Worm (Caenorhabditis elegans) whole organism, L4 larva: ENCODE measurements around the gene F28A10.5.
A peak's percentile ranks its signal among the peaks of the same experiment; 100 is the strongest.

Experiments
- F10B5.3 ChIP-seq: sonication (generic microtip); optimal IDR thresholded peaks from 2 replicates; lab custom pipeline; 2016; ENCODE audit warnings: mild to moderate bottlenecking, missing genetic modification characterization, missing compliant biosample characterization
- F37D6.2 ChIP-seq: sonication (generic microtip); optimal IDR thresholded peaks from 2 replicates; lab custom pipeline; 2016; ENCODE audit warnings: mild to moderate bottlenecking, missing genetic modification characterization, missing compliant biosample characterization
- Y105C5A.15 ChIP-seq: fragments of 200-800 bp; sonication (Bioruptor generic); IDR thresholded peaks from 2 replicates; pipeline ENCODE4 v1.3.6; 2022; ENCODE audit warnings: missing genetic modification characterization, missing compliant biosample characterization
- Y48G9A.11 ChIP-seq: fragments of 200-800 bp; sonication (Bioruptor generic); IDR thresholded peaks from 2 replicates; pipeline ENCODE4 v1.3.6; 2022; ENCODE audit warnings: missing genetic modification reagents, missing genetic modification characterization, missing compliant biosample characterization
- Y75B8A.6 ChIP-seq: fragments of 200-800 bp; sonication (Bioruptor generic); IDR thresholded peaks from 2 replicates; pipeline ENCODE4 v1.3.6; 2022; ENCODE audit warnings: missing genetic modification reagents, missing genetic modification characterization, missing compliant biosample characterization
- ZK337.2 ChIP-seq: fragments of 200-800 bp; sonication (Bioruptor generic); IDR thresholded peaks from 2 replicates; pipeline ENCODE4 v1.3.6; 2022; ENCODE audit warnings: missing genetic modification reagents, missing genetic modification characterization, missing compliant biosample characterization
- ZK546.5 ChIP-seq, 2 experiments: sonication (generic microtip); optimal IDR thresholded peaks; 2 replicates each; lab custom pipeline; 2017; ENCODE audit warnings: missing biosample characterization in 2 of 2, missing genetic modification characterization in 2 of 2
- aha-1 ChIP-seq: fragments of 150-350 bp; peaks from one replicate; lab custom pipeline; 2014; ENCODE audit warnings: missing biosample characterization, missing genetic modification characterization
- attf-4 ChIP-seq: sonication (generic microtip); optimal IDR thresholded peaks from 3 replicates; lab custom pipeline; 2017; ENCODE audit warnings: missing biosample characterization, missing genetic modification characterization
- ceh-44 ChIP-seq: fragments of 200-800 bp; sonication (Bioruptor generic); IDR thresholded peaks from 2 replicates; pipeline ENCODE4 v1.3.6; 2022; ENCODE audit warnings: missing genetic modification reagents, missing genetic modification characterization, missing compliant biosample characterization
- ceh-82 ChIP-seq: sonication (generic microtip); optimal IDR thresholded peaks from 2 replicates; lab custom pipeline; 2017; ENCODE audit warnings: missing biosample characterization, missing genetic modification characterization
- cey-2 ChIP-seq: sonication (generic microtip); optimal IDR thresholded peaks from 3 replicates; lab custom pipeline; 2017; ENCODE audit warnings: missing genetic modification characterization, mild to moderate bottlenecking, missing compliant biosample characterization, antibody characterized with exemption, borderline replicate concordance; ENCODE audit not compliant: insufficient read depth
- daf-19 ChIP-seq: fragments of 200-800 bp; sonication (Bioruptor generic); conservative IDR thresholded peaks from 2 replicates; pipeline ENCODE4 v1.3.6; 2022; ENCODE audit warnings: missing genetic modification characterization, missing compliant biosample characterization
- dmd-6 ChIP-seq: fragments of 200-800 bp; sonication (Bioruptor generic); IDR thresholded peaks from 2 replicates; pipeline ENCODE4 v1.3.6; 2022; ENCODE audit warnings: missing genetic modification reagents, missing genetic modification characterization, missing compliant biosample characterization
- duxl-1 ChIP-seq: sonication (generic microtip); optimal IDR thresholded peaks from 2 replicates; lab custom pipeline; 2016; ENCODE audit warnings: mild to moderate bottlenecking, missing genetic modification characterization, moderate library complexity, missing compliant biosample characterization; ENCODE audit not compliant: poor library complexity
- dve-1 ChIP-seq: sonication (generic microtip); optimal IDR thresholded peaks from 2 replicates; lab custom pipeline; 2017; ENCODE audit warnings: antibody characterized with exemption, mild to moderate bottlenecking, missing genetic modification characterization, missing compliant biosample characterization; ENCODE audit not compliant: insufficient read depth
- egl-27 ChIP-seq: sonication (generic microtip); optimal IDR thresholded peaks from 3 replicates; lab custom pipeline; 2017; ENCODE audit warnings: missing biosample characterization, missing genetic modification reagents, missing genetic modification characterization
- egl-43 ChIP-seq: fragments of 200-800 bp; sonication (Bioruptor generic); IDR thresholded peaks from 2 replicates; pipeline ENCODE4 v1.3.6; 2022; ENCODE audit warnings: missing genetic modification reagents, missing genetic modification characterization, missing compliant biosample characterization
- fos-1 ChIP-seq: fragments of 150-350 bp; optimal IDR thresholded peaks from 2 replicates; lab custom pipeline; 2014; ENCODE audit warnings: missing biosample characterization, missing genetic modification characterization
- hif-1 ChIP-seq, 2 experiments: sonication (generic microtip); optimal IDR thresholded peaks; 2 replicates each; lab custom pipeline; 2016 to 2017; ENCODE audit warnings: missing compliant biosample characterization in 2 of 2, missing genetic modification characterization in 2 of 2, missing genetic modification reagents in 2 of 2, missing genotype in 2 of 2, mild to moderate bottlenecking in 1 of 2
- hlh-11 ChIP-seq: fragments of 200-800 bp; sonication (Bioruptor generic); optimal IDR thresholded peaks from 2 replicates; lab custom pipeline; 2018; ENCODE audit warnings: mild to moderate bottlenecking, missing genetic modification characterization, missing compliant biosample characterization
- hlh-30 ChIP-seq: sonication (generic microtip); optimal IDR thresholded peaks from 2 replicates; lab custom pipeline; 2017; ENCODE audit warnings: antibody characterized with exemption, mild to moderate bottlenecking, missing genetic modification characterization, missing compliant biosample characterization; ENCODE audit not compliant: insufficient read depth
- hmg-1.1 ChIP-seq: fragments of 200-800 bp; sonication (Bioruptor generic); IDR thresholded peaks from 2 replicates; pipeline ENCODE4 v1.3.6; 2022; ENCODE audit warnings: missing genetic modification reagents, missing genetic modification characterization, missing compliant biosample characterization
- lin-1 ChIP-seq: fragments of 200-800 bp; sonication (Bioruptor generic); IDR thresholded peaks from 2 replicates; pipeline ENCODE4 v1.3.6; 2022; ENCODE audit warnings: missing genetic modification reagents, missing genetic modification characterization, missing compliant biosample characterization
- lin-15B ChIP-seq: fragments of 150-350 bp; sonication (generic microtip); optimal IDR thresholded peaks from 3 replicates; lab custom pipeline; 2014; ENCODE audit warnings: missing biosample characterization, missing genetic modification characterization
- lin-29 ChIP-seq: fragments of 200-800 bp; sonication (Bioruptor generic); IDR thresholded peaks from 2 replicates; pipeline ENCODE4 v1.3.6; 2022; ENCODE audit warnings: missing genetic modification reagents, missing genetic modification characterization, missing compliant biosample characterization
- lir-3 ChIP-seq: sonication (generic microtip); optimal IDR thresholded peaks from 2 replicates; lab custom pipeline; 2016; ENCODE audit warnings: mild to moderate bottlenecking, missing genetic modification characterization, missing compliant biosample characterization
- madf-5 ChIP-seq, 2 experiments: fragments of 200-800 bp; sonication (Bioruptor generic); IDR thresholded peaks; 2 replicates each; pipeline ENCODE4 v1.3.6; 2022; ENCODE audit warnings: missing compliant biosample characterization in 2 of 2, missing genetic modification characterization in 2 of 2
- mes-2 ChIP-seq: sonication (generic microtip); optimal IDR thresholded peaks from 2 replicates; lab custom pipeline; 2016; ENCODE audit warnings: missing genotype, mild to moderate bottlenecking, missing genetic modification characterization, missing compliant biosample characterization; ENCODE audit not compliant: poor library complexity, severe bottlenecking
- nhr-10 ChIP-seq: fragments of 150-350 bp; optimal IDR thresholded peaks from 2 replicates; lab custom pipeline; 2014; ENCODE audit warnings: missing biosample characterization, missing genetic modification characterization
- nhr-25 ChIP-seq: sonication (generic microtip); optimal IDR thresholded peaks from 2 replicates; lab custom pipeline; 2017; ENCODE audit warnings: missing genetic modification characterization, mild to moderate bottlenecking, missing compliant biosample characterization, antibody characterized with exemption, moderate library complexity, borderline replicate concordance; ENCODE audit not compliant: insufficient read depth
- nhr-42 ChIP-seq: fragments of 200-800 bp; sonication (Bioruptor generic); IDR thresholded peaks from 2 replicates; pipeline ENCODE4 v1.3.6; 2022; ENCODE audit warnings: missing genetic modification characterization, missing compliant biosample characterization
- nhr-48 ChIP-seq: sonication (generic microtip); optimal IDR thresholded peaks from 2 replicates; lab custom pipeline; 2016; ENCODE audit warnings: mild to moderate bottlenecking, missing genetic modification characterization, missing compliant biosample characterization
- nhr-6 ChIP-seq: fragments of 150-350 bp; optimal IDR thresholded peaks from 2 replicates; lab custom pipeline; 2014; ENCODE audit warnings: missing biosample characterization, missing genetic modification characterization
- php-3 ChIP-seq: fragments of 200-800 bp; sonication (Bioruptor generic); IDR thresholded peaks from 2 replicates; pipeline ENCODE4 v1.3.6; 2022; ENCODE audit warnings: missing genetic modification reagents, missing genetic modification characterization, missing compliant biosample characterization
- pqm-1 ChIP-seq: sonication (generic microtip); optimal IDR thresholded peaks from 2 replicates; lab custom pipeline; 2017; ENCODE audit warnings: missing biosample characterization, missing genetic modification characterization
- rbr-2 ChIP-seq: sonication (generic microtip); optimal IDR thresholded peaks from 2 replicates; lab custom pipeline; 2016; ENCODE audit warnings: missing genotype, missing genetic modification characterization, missing compliant biosample characterization
- saeg-2 ChIP-seq: fragments of 200-800 bp; sonication (Bioruptor generic); IDR thresholded peaks from 2 replicates; pipeline ENCODE4 v1.3.6; 2022; ENCODE audit warnings: missing genetic modification reagents, missing genetic modification characterization, missing compliant biosample characterization
- sdz-12 ChIP-seq: fragments of 200-800 bp; sonication (Bioruptor generic); optimal IDR thresholded peaks from 2 replicates; lab custom pipeline; 2018; ENCODE audit warnings: mild to moderate bottlenecking, missing genetic modification characterization, missing compliant biosample characterization
- set-16 ChIP-seq: fragments of 200-800 bp; sonication (Bioruptor generic); IDR thresholded peaks from 2 replicates; pipeline ENCODE4 v1.3.6; 2022; ENCODE audit warnings: missing genetic modification reagents, missing genetic modification characterization, missing compliant biosample characterization
- skn-1 ChIP-seq: fragments of 150-350 bp; optimal IDR thresholded peaks from 2 replicates; lab custom pipeline; 2014; ENCODE audit warnings: missing biosample characterization, missing genetic modification characterization
- snpc-1.2 ChIP-seq: fragments of 200-800 bp; sonication (Bioruptor generic); IDR thresholded peaks from 2 replicates; pipeline ENCODE4 v1.3.6; 2022; ENCODE audit warnings: missing genetic modification reagents, missing genetic modification characterization, missing compliant biosample characterization
- snpc-4 ChIP-seq: fragments of 150-350 bp; optimal IDR thresholded peaks from 2 replicates; lab custom pipeline; 2014; ENCODE audit warnings: missing biosample characterization, missing genetic modification characterization
- spr-3 ChIP-seq: fragments of 200-800 bp; sonication (Bioruptor generic); optimal IDR thresholded peaks from 2 replicates; lab custom pipeline; 2018; ENCODE audit warnings: mild to moderate bottlenecking, missing genetic modification characterization, missing compliant biosample characterization
- unc-130 ChIP-seq: sonication (generic microtip); optimal IDR thresholded peaks from 2 replicates; lab custom pipeline; 2016; ENCODE audit warnings: missing genetic modification reagents, missing genetic modification characterization, missing compliant biosample characterization
- unc-39 ChIP-seq: sonication (generic microtip); optimal IDR thresholded peaks from 2 replicates; lab custom pipeline; 2017; ENCODE audit warnings: missing biosample characterization, missing genetic modification characterization
- zfp-3 ChIP-seq: fragments of 200-800 bp; sonication (Bioruptor generic); conservative IDR thresholded peaks from 2 replicates; pipeline ENCODE4 v1.3.6; 2022; ENCODE audit warnings: missing genetic modification reagents, missing genetic modification characterization, missing compliant biosample characterization

Gene F28A10.5

DNA sequence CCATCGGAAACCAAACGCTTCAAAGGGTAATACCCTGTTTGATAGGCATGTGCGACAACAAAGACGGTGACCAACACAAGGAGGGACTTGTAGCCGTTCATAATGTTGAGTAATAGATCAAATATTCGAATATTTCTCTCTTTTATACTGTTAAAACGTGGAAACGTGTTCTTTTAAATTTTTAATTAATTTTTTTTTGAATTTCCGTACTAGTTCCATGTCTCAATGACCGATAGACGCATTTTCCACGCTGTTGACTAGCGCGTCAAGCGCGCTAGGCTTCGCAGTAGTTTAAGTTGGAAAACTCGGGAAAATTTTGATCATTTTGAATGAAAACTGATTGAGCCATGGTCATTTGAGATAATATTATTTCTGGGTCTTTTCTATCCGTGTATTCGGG, 16.3 kb upstream of the F28A10.5 start, which contains the start of gene Y46B2A.3:
Gene Y46B2A.3, minus strand, starts transcription at position 101 of the 400 bp plus-strand sequence.
- peak; percentile 35 for TF ChIP-seq aha-1 (tag; lab: Kevin White, UChicago)
- no peak for TF ChIP-seq php-3
- no peak for TF ChIP-seq ceh-82 (tag; lab: Kevin White, UChicago)

DNA sequence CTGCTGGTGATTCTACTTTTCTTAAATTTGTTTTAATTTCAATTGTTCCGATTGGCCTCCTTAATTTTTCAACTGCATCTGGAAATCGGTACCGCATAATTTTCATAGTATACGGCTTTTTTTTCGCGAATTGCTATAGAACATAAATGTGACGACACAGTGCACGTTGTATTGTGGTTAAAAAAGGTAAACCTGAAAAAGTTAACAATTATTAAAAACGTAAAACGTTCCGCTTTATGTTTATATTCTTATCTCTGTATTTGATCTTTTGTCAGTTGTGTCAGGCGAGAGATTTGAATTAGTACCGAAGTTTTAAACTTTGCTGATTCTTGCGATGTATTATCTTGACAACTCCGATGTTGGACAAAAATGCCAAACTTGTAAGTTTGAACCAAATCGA, 11.1 kb upstream of the F28A10.5 start, which contains the start of gene Y46B2A.4:
Gene Y46B2A.4, plus strand, starts transcription at position 301 of the 400 bp plus-strand sequence.
- no peak for TF ChIP-seq hmg-1.1 (GFP tag; lab: Robert Waterston, UW)
- TF ChIP-seq set-16 (GFP tag; lab: Robert Waterston, UW): no peak
- TF ChIP-seq ceh-44: no peak
- no peak for TF ChIP-seq lin-29
- TF ChIP-seq unc-130 (GFP tag; lab: Kevin White, UChicago): no peak
- no peak for TF ChIP-seq egl-27 (tag; lab: Kevin White, UChicago)
- TF ChIP-seq snpc-4 (tag; lab: Kevin White, UChicago): no peak
- TF ChIP-seq lin-1 (GFP tag; lab: Robert Waterston, UW): no peak
- TF ChIP-seq nhr-6 (tag; lab: Kevin White, UChicago): no peak
- TF ChIP-seq Y105C5A.15 (GFP tag; lab: Robert Waterston, UW): no peak

DNA sequence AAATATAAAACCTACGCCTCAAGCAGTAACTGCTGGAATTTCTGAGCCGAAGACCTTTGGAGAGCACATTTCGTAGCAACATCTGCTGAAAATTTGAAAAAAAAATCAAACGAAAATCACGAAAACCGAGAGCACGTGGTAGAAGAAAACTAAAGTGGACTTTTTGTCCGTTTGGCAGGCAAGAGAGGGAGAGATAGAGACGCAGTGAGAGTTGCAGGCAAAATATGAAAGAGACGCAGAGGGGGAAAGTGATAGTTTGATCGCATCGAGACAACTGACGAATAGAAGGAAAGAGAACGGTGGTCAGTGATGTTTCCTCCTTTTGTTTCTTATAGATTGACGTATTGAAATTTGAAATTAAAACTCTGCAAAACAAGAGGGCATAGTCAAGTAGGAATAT, 1.9 kb downstream of the F28A10.5 start, which contains the start of the genes acdh-9 and F28A10.13:
Gene acdh-9, minus strand, starts transcription at position 85 of the 400 bp plus-strand sequence.
Gene F28A10.13, plus strand, starts transcription at position 294 of the 400 bp plus-strand sequence.
- TF ChIP-seq ZK546.5 (tag; optimal IDR thresholded peaks at IDR 0.05; lab: Kevin White, UChicago): no peak
- TF ChIP-seq Y48G9A.11 (GFP tag; lab: Robert Waterston, UW): no peak
- TF ChIP-seq snpc-1.2 (GFP tag; lab: Robert Waterston, UW): no peak
- no peak for TF ChIP-seq sdz-12 (GFP tag; lab: Kevin White, UChicago)
- TF ChIP-seq attf-4 (tag; lab: Kevin White, UChicago): no peak
- no peak for TF ChIP-seq nhr-42 (GFP tag; lab: Robert Waterston, UW)
- TF ChIP-seq ZK337.2 (GFP tag; lab: Robert Waterston, UW): no peak
- no peak for TF ChIP-seq nhr-48 (tag; lab: Kevin White, UChicago)
- TF ChIP-seq mes-2: peak; percentile 54
- no peak for TF ChIP-seq lin-15B (tag; lab: Kevin White, UChicago)
- TF ChIP-seq lir-3: no peak
- no peak for TF ChIP-seq rbr-2 (tag; lab: Kevin White, UChicago)
- peak; percentile 88 for TF ChIP-seq dve-1 (tag; lab: Kevin White, UChicago)
- no peak for TF ChIP-seq unc-39 (tag; lab: Kevin White, UChicago)
- no peak for TF ChIP-seq spr-3 (GFP tag; lab: Kevin White, UChicago)
- TF ChIP-seq F37D6.2 (tag; lab: Kevin White, UChicago): no peak
- TF ChIP-seq Y75B8A.6 (GFP tag; lab: Robert Waterston, UW): no peak
- TF ChIP-seq daf-19 (GFP tag; lab: Robert Waterston, UW): no peak
- no peak for TF ChIP-seq fos-1 (tag; lab: Kevin White, UChicago)
- no peak for TF ChIP-seq F10B5.3 (tag; lab: Kevin White, UChicago)
- TF ChIP-seq egl-27 (tag; lab: Kevin White, UChicago): no peak
- TF ChIP-seq skn-1 (tag; lab: Kevin White, UChicago): no peak
- TF ChIP-seq pqm-1 (tag; lab: Kevin White, UChicago): no peak
- no peak for TF ChIP-seq saeg-2 (GFP tag; lab: Robert Waterston, UW)
- TF ChIP-seq duxl-1 (tag; lab: Kevin White, UChicago): peak; percentile 46
- TF ChIP-seq nhr-25: no peak
- no peak for TF ChIP-seq lin-29
- no peak for TF ChIP-seq zfp-3
- no peak for TF ChIP-seq madf-5 (GFP tag; IDR thresholded peaks at IDR 0.05; lab: Robert Waterston, UW)
- 0 out of 2 replicates have a peak, but pooled peaks have one; percentile 18 for TF ChIP-seq php-3
- no peak for TF ChIP-seq cey-2 (tag; lab: Kevin White, UChicago)
- TF ChIP-seq egl-43 (GFP tag; lab: Robert Waterston, UW): no peak
- peak; percentile 85 for TF ChIP-seq nhr-10
- TF ChIP-seq hlh-11 (tag; lab: Kevin White, UChicago): peak; percentile 89
- TF ChIP-seq dmd-6 (GFP tag; lab: Robert Waterston, UW): peak; percentile 83
- TF ChIP-seq hlh-30 (tag; lab: Kevin White, UChicago): peak; percentile 86
- peak in 1 of 2 experiments; percentile 82 for TF ChIP-seq hif-1 (tag; optimal IDR thresholded peaks at IDR 0.05; lab: Kevin White, UChicago)
